Fruit fly (Drosophila melanogaster): ENCODE data around the gene Vps24.
A peak's percentile ranks its signal among the peaks of the same experiment; 100 is the strongest.

Gene Vps24

dm6 chr3R:4311067-4311723 lies 448 bp upstream of the Vps24 start, which contains the start of gene Suv3 (continued):
- TF ChIP-seq CG3995 (GFP tag; optimal IDR thresholded peaks at IDR 0.05) (no peak), nerfin-2 (GFP tag; IDR thresholded peaks at IDR 0.05; ENCODE audit: partially characterized antibody) (no peak), ab (GFP tag; optimal IDR thresholded peaks at IDR 0.05) (no peak), wek (GFP tag; optimal IDR thresholded peaks at IDR 0.05) (peak; percentile 93), Sin3A (optimal IDR thresholded peaks at IDR 0.05) (peak; percentile 14), seq (GFP tag; IDR thresholded peaks at IDR 0.05) (no peak), bsh (GFP tag; optimal IDR thresholded peaks at IDR 0.05) (peak in 1 of 2 experiments; percentile 32), CG12391 (tag; optimal IDR thresholded peaks at IDR 0.05) (peak; percentile 58), CG13287 (GFP tag; IDR thresholded peaks at IDR 0.05; ENCODE audit: partially characterized antibody) (no peak; the same call in 1 of the 2 replicates), Xrp1 (GFP tag; IDR thresholded peaks at IDR 0.05) (peak; percentile 41), sug (tag; optimal IDR thresholded peaks at IDR 0.05) (peak; percentile 55), pnt (GFP tag; optimal IDR thresholded peaks at IDR 0.05) (no peak), CTCF (GFP tag; optimal IDR thresholded peaks at IDR 0.05) (no peak), CG13424 (tag; optimal IDR thresholded peaks at IDR 0.05) (peak; percentile 59), CG12219 (GFP tag; optimal IDR thresholded peaks at IDR 0.05) (no peak), CG7839 (tag; optimal IDR thresholded peaks at IDR 0.05) (peak; percentile 56), hbn (GFP tag; IDR thresholded peaks at IDR 0.05; ENCODE audit: partially characterized antibody) (no peak), CG1832 (GFP tag; optimal IDR thresholded peaks at IDR 0.05) (no peak), CG9437 (GFP tag; optimal IDR thresholded peaks at IDR 0.05) (peak; percentile 15), CG8089 (GFP tag; optimal IDR thresholded peaks at IDR 0.05) (no peak), Adf1 (GFP tag; IDR thresholded peaks at IDR 0.05) (no peak), CG10366 (GFP tag; IDR thresholded peaks at IDR 0.05) (0 out of 2 replicates have a peak, but pooled peaks have one; percentile 27), CG18262 (tag; optimal IDR thresholded peaks at IDR 0.05) (peak; percentile 70), ind (GFP tag; optimal IDR thresholded peaks at IDR 0.05) (peak; percentile 8), Aef1 (GFP tag; IDR thresholded peaks at IDR 0.05) (no peak), CG13775 (GFP tag; optimal IDR thresholded peaks at IDR 0.05) (peak; percentile 73), kay (GFP tag; optimal IDR thresholded peaks at IDR 0.05) (no peak), crc (GFP tag; optimal IDR thresholded peaks at IDR 0.05) (no peak), Atf6 (GFP tag; IDR thresholded peaks at IDR 0.05) (no peak), CG34376 (GFP tag; optimal IDR thresholded peaks at IDR 0.05) (peak; percentile 12), pb (GFP tag; optimal IDR thresholded peaks at IDR 0.05) (no peak), Nf-YA (GFP tag; IDR thresholded peaks at IDR 0.05) (no peak), bbx (GFP tag; IDR thresholded peaks at IDR 0.05; ENCODE audit: partially characterized antibody) (peak; percentile 63), CG33557 (GFP tag; optimal IDR thresholded peaks at IDR 0.05) (no peak), usp (GFP tag; optimal IDR thresholded peaks at IDR 0.05) (no peak), CG10431 (GFP tag; optimal IDR thresholded peaks at IDR 0.05) (no peak), NFAT (GFP tag; IDR thresholded peaks at IDR 0.05) (no peak), CG4854 (GFP tag; optimal IDR thresholded peaks at IDR 0.05) (no peak), CG15601 (tag; optimal IDR thresholded peaks at IDR 0.05) (peak; percentile 8), CG15514 (GFP tag; optimal IDR thresholded peaks at IDR 0.05) (peak; percentile 31), D19A (tag; optimal IDR thresholded peaks at IDR 0.05) (peak; percentile 48), lbe (GFP tag; optimal IDR thresholded peaks at IDR 0.05) (no peak), CG12744 (GFP tag; optimal IDR thresholded peaks at IDR 0.05) (no peak), dmrt11E (tag; optimal IDR thresholded peaks at IDR 0.05) (peak; percentile 45), CG14050 (GFP tag; IDR thresholded peaks at IDR 0.05) (no peak), Meics (GFP tag; optimal IDR thresholded peaks at IDR 0.05) (peak; percentile 47), bcd (GFP tag; optimal IDR thresholded peaks at IDR 0.05) (peak; percentile 30), nau (GFP tag; optimal IDR thresholded peaks at IDR 0.05) (no peak), H2.0 (GFP tag; IDR thresholded peaks at IDR 0.05) (no peak), br (optimal IDR thresholded peaks at IDR 0.05) (no peak), D (optimal IDR thresholded peaks at IDR 0.05) (no peak), D (GFP tag; optimal IDR thresholded peaks at IDR 0.05) (no peak)
